Fruit fly (Drosophila melanogaster) Kc167 (cell line): Measurements from ENCODE around the gene Gr64f.

Source experiments
- Myc ChIP-seq: fragments of >200 bp; optimal IDR thresholded peaks from 2 replicates; lab custom pipeline; 2017; ENCODE audit warnings: missing external identifiers
- Sin3A ChIP-seq: fragments of >200 bp; optimal IDR thresholded peaks from 2 replicates; lab custom pipeline; 2018; ENCODE audit warnings: missing external identifiers
- h ChIP-seq: fragments of >200 bp; optimal IDR thresholded peaks from 3 replicates; lab custom pipeline; 2018; ENCODE audit warnings: missing external identifiers
- insv ChIP-seq: fragments of >200 bp; optimal IDR thresholded peaks from 3 replicates; lab custom pipeline; 2018; ENCODE audit warnings: missing external identifiers
- psq ChIP-seq: fragments of >200 bp; optimal IDR thresholded peaks from 2 replicates; lab custom pipeline; 2017; ENCODE audit warnings: missing external identifiers
- ttk ChIP-seq: sonication (Bioruptor generic); optimal IDR thresholded peaks from 2 replicates; lab custom pipeline; 2017; ENCODE audit warnings: missing external identifiers

Gr64f gene

dm6 chr3L:4059293-4059820 lies 23.8 kb downstream of the Gr64f start, which contains the start of gene Ugt305A1:
Gene Ugt305A1, plus strand, starts transcription at chr3L:4059770.
- TF ChIP-seq psq (lab: Kevin White, UChicago) (no peak), ttk (no peak), Myc (no peak), h (lab: Kevin White, UChicago) (no peak), insv (lab: Kevin White, UChicago) (no peak), Sin3A (lab: Kevin White, UChicago) (no peak)

- no peak for TF ChIP-seq insv (lab: Kevin White, UChicago)
Observed at dm6 chr3L:4061921-4062474, 26.4 kb downstream of the Gr64f start, which contains the start of gene dib. Gene dib, plus strand, starts transcription at chr3L:4062292.

dm6 chr3L:4068368-4068767 lies 32.8 kb downstream of the Gr64f start:
- TF ChIP-seq ttk, result no peak

- TF ChIP-seq psq (lab: Kevin White, UChicago), result no peak
- TF ChIP-seq Myc, result no peak
- no peak for TF ChIP-seq ttk
- TF ChIP-seq Sin3A (lab: Kevin White, UChicago), result no peak
- TF ChIP-seq insv (lab: Kevin White, UChicago), result no peak
- TF ChIP-seq h (lab: Kevin White, UChicago), result no peak
Observed at dm6 chr3L:4069069-4069468, 33.5 kb downstream of the Gr64f start, which contains the start of gene CG32259. Gene CG32259, plus strand, starts transcription at chr3L:4069369.

- TF ChIP-seq psq (lab: Kevin White, UChicago) (no peak), insv (lab: Kevin White, UChicago) (no peak)
Observed at dm6 chr3L:4070221-4070995, 34.8 kb downstream of the Gr64f start.

dm6 chr3L:4070996-4071379 lies 35.4 kb downstream of the Gr64f start:
- TF ChIP-seq Myc (no peak), psq (lab: Kevin White, UChicago) (no peak), ttk (no peak), insv (lab: Kevin White, UChicago) (no peak), Sin3A (lab: Kevin White, UChicago) (no peak), h (lab: Kevin White, UChicago) (no peak)

- TF ChIP-seq Myc, result no peak
- no peak for TF ChIP-seq insv (lab: Kevin White, UChicago)
- TF ChIP-seq ttk, result no peak
- TF ChIP-seq Sin3A (lab: Kevin White, UChicago), result no peak
- TF ChIP-seq psq (lab: Kevin White, UChicago), result no peak
- no peak for TF ChIP-seq h (lab: Kevin White, UChicago)
Observed at dm6 chr3L:4071561-4072049, 36.0 kb downstream of the Gr64f start, which contains the start of gene wit. Gene wit, minus strand, starts transcription at chr3L:4071717.

dm6 chr3L:4072717-4073116 lies 37.1 kb downstream of the Gr64f start:
- TF ChIP-seq insv (lab: Kevin White, UChicago), result no peak
- no peak for TF ChIP-seq Sin3A (lab: Kevin White, UChicago)
- TF ChIP-seq Myc, result no peak
- no peak for TF ChIP-seq ttk

- TF ChIP-seq psq (lab: Kevin White, UChicago), result no peak
- no peak for TF ChIP-seq ttk
- TF ChIP-seq insv (lab: Kevin White, UChicago), result no peak
- no peak for TF ChIP-seq Myc
- no peak for TF ChIP-seq Sin3A (lab: Kevin White, UChicago)
- TF ChIP-seq h (lab: Kevin White, UChicago), result no peak
Observed at dm6 chr3L:4073755-4074154, 38.2 kb downstream of the Gr64f start, which contains the start of gene Faa. Gene Faa, minus strand, starts transcription at chr3L:4073954.

- TF ChIP-seq h (lab: Kevin White, UChicago) (no peak), ttk (no peak), Myc (no peak), Sin3A (lab: Kevin White, UChicago) (no peak)
Observed at dm6 chr3L:4076907-4077306, 41.3 kb downstream of the Gr64f start.

- TF ChIP-seq psq (lab: Kevin White, UChicago) (no peak), Myc (no peak), ttk (no peak), h (lab: Kevin White, UChicago) (no peak), Sin3A (lab: Kevin White, UChicago) (no peak), insv (lab: Kevin White, UChicago) (no peak)
Observed at dm6 chr3L:4080278-4080677, 44.7 kb downstream of the Gr64f start.

dm6 chr3L:4081243-4081642 lies 45.6 kb downstream of the Gr64f start:
- TF ChIP-seq psq (lab: Kevin White, UChicago) (no peak), Myc (no peak), Sin3A (lab: Kevin White, UChicago) (no peak), insv (lab: Kevin White, UChicago) (no peak), ttk (no peak), h (lab: Kevin White, UChicago) (no peak)

- no peak for TF ChIP-seq insv (lab: Kevin White, UChicago)
Observed at dm6 chr3L:4083442-4083841, 47.8 kb downstream of the Gr64f start.
